Fruit fly (Drosophila melanogaster) whole organism, pupa: ENCODE data around the gene CAH9.
A peak's percentile ranks its signal among the peaks of the same experiment; 100 is the strongest.

Experiments
- CG15710 ChIP-seq: fragments of 200-800 bp; sonication (Bioruptor generic); optimal IDR thresholded peaks from 2 replicates; lab custom pipeline; 2018; ENCODE audit warnings: missing biosample characterization, mild to moderate bottlenecking, missing genetic modification characterization, moderate library complexity
- CG4496 ChIP-seq: fragments of 200-800 bp; sonication (Bioruptor generic); IDR thresholded peaks from 3 replicates; pipeline ENCODE4 v1.3.6; 2022; ENCODE audit warnings: missing biosample characterization, missing genetic modification characterization
- EcR ChIP-seq: fragments of 200-800 bp; sonication (Bioruptor generic); optimal IDR thresholded peaks from 3 replicates; lab custom pipeline; 2019; ENCODE audit warnings: missing biosample characterization, missing genetic modification characterization, mild to moderate bottlenecking, moderate library complexity, missing genetic modification reagents

- TF ChIP-seq CG15710 (tag; lab: Kevin White, UChicago) (no peak), CG4496 (GFP tag; lab: Robert Waterston, UW) (peak; percentile 69), EcR (GFP tag; lab: Kevin White, UChicago) (peak; percentile 48)
Observed at dm6 chr3R:27069810-27070625, 36.0 kb downstream of the CAH9 start, which contains the start of gene spz.
